Worm (Caenorhabditis elegans) whole organism, L2 larva: ENCODE measurements around the gene pes-5.

ENCODE experiments used
- C34F6.9 ChIP-seq: fragments of 150-350 bp; optimal IDR thresholded peaks from 2 replicates; lab custom pipeline; 2014; ENCODE audit warnings: missing biosample characterization, missing genetic modification characterization
- F13H6.1 ChIP-seq: sonication (generic microtip); optimal IDR thresholded peaks from 2 replicates; lab custom pipeline; 2016; ENCODE audit warnings: missing genetic modification characterization, missing compliant biosample characterization
- Y55F3AM.14 ChIP-seq: fragments of 200-800 bp; sonication (Bioruptor generic); optimal IDR thresholded peaks from 2 replicates; lab custom pipeline; 2018; ENCODE audit warnings: mild to moderate bottlenecking, missing genetic modification characterization, missing compliant biosample characterization
- ZK546.5 ChIP-seq: sonication (generic microtip); optimal IDR thresholded peaks from 2 replicates; lab custom pipeline; 2017; ENCODE audit warnings: missing biosample characterization, missing genetic modification characterization
- alr-1 ChIP-seq: fragments of 150-350 bp; optimal IDR thresholded peaks from 2 replicates; lab custom pipeline; 2014; ENCODE audit warnings: missing biosample characterization, missing genetic modification characterization
- ama-1 ChIP-seq: fragments of 150-350 bp; optimal IDR thresholded peaks from 2 replicates; lab custom pipeline; 2018; ENCODE audit warnings: inconsistent platforms
- blmp-1 ChIP-seq: sonication (generic microtip); optimal IDR thresholded peaks from 2 replicates; lab custom pipeline; 2017; ENCODE audit warnings: missing genetic modification characterization, mild to moderate bottlenecking, missing compliant biosample characterization, antibody characterized with exemption, moderate library complexity; ENCODE audit not compliant: insufficient read depth
- ceh-16 ChIP-seq: fragments of 150-350 bp; optimal IDR thresholded peaks from 2 replicates; lab custom pipeline; 2014; ENCODE audit warnings: missing biosample characterization, missing genetic modification characterization
- dmd-4 ChIP-seq: sonication (generic microtip); optimal IDR thresholded peaks from 2 replicates; lab custom pipeline; 2017; ENCODE audit warnings: missing biosample characterization, missing genetic modification characterization
- egl-27 ChIP-seq: sonication (generic microtip); optimal IDR thresholded peaks from 3 replicates; lab custom pipeline; 2017; ENCODE audit warnings: missing biosample characterization, missing genetic modification reagents, missing genetic modification characterization
- elt-1 ChIP-seq: fragments of 150-350 bp; optimal IDR thresholded peaks from 2 replicates; lab custom pipeline; 2014; ENCODE audit warnings: missing biosample characterization, missing genetic modification characterization
- fos-1 ChIP-seq: fragments of 150-350 bp; optimal IDR thresholded peaks from 2 replicates; lab custom pipeline; 2014; ENCODE audit warnings: missing biosample characterization, missing genetic modification characterization
- gmeb-1 ChIP-seq: fragments of 150-350 bp; optimal IDR thresholded peaks from 2 replicates; lab custom pipeline; 2014; ENCODE audit warnings: missing biosample characterization, missing genetic modification characterization
- lin-11 ChIP-seq: fragments of 150-350 bp; sonication (generic microtip); optimal IDR thresholded peaks from 2 replicates; lab custom pipeline; 2014; ENCODE audit warnings: missing biosample characterization, missing genetic modification characterization, inconsistent platforms, mixed read lengths
- lin-13 ChIP-seq: fragments of 150-350 bp; optimal IDR thresholded peaks from 2 replicates; lab custom pipeline; 2014; ENCODE audit warnings: missing biosample characterization, missing genetic modification reagents, missing genetic modification characterization
- lin-39 ChIP-seq: fragments of 150-350 bp; optimal IDR thresholded peaks from 2 replicates; lab custom pipeline; 2014; ENCODE audit warnings: missing biosample characterization, missing genetic modification reagents, missing genetic modification characterization
- mab-5 ChIP-seq: fragments of 150-350 bp; optimal IDR thresholded peaks from 2 replicates; lab custom pipeline; 2014; ENCODE audit warnings: missing biosample characterization, missing genetic modification characterization
- mbf-1 ChIP-seq: sonication (generic microtip); optimal IDR thresholded peaks from 2 replicates; lab custom pipeline; 2017; ENCODE audit warnings: missing biosample characterization, missing genetic modification characterization
- mdl-1 ChIP-seq, 2 experiments: fragments of 150-350 bp in 1 of 2; sonication (generic microtip) in 1 of 2; optimal IDR thresholded peaks; 2 replicates each; lab custom pipeline; 2017; ENCODE audit warnings: missing biosample characterization in 2 of 2, missing genetic modification characterization in 2 of 2
- nhr-12 ChIP-seq: fragments of 150-350 bp; optimal IDR thresholded peaks from 2 replicates; lab custom pipeline; 2014; ENCODE audit warnings: missing biosample characterization, missing genetic modification characterization
- nhr-129 ChIP-seq: fragments of 150-350 bp; optimal IDR thresholded peaks from 2 replicates; lab custom pipeline; 2014; ENCODE audit warnings: missing biosample characterization, missing genetic modification characterization
- nhr-21 ChIP-seq: fragments of 150-350 bp; optimal IDR thresholded peaks from 2 replicates; lab custom pipeline; 2014; ENCODE audit warnings: missing biosample characterization, missing genetic modification characterization
- nhr-23 ChIP-seq: fragments of 150-350 bp; optimal IDR thresholded peaks from 2 replicates; lab custom pipeline; 2014; ENCODE audit warnings: missing biosample characterization, missing genetic modification reagents, missing genetic modification characterization
- nhr-25 ChIP-seq: fragments of 150-350 bp; sonication (generic microtip); optimal IDR thresholded peaks from 3 replicates; lab custom pipeline; 2014; ENCODE audit warnings: missing biosample characterization, missing genetic modification characterization
- nhr-6 ChIP-seq: fragments of 150-350 bp; optimal IDR thresholded peaks from 2 replicates; lab custom pipeline; 2014; ENCODE audit warnings: missing biosample characterization, missing genetic modification characterization
- nhr-77 ChIP-seq: fragments of 150-350 bp; optimal IDR thresholded peaks from 2 replicates; lab custom pipeline; 2014; ENCODE audit warnings: missing biosample characterization, missing genetic modification characterization
- sma-3 ChIP-seq: sonication (generic microtip); optimal IDR thresholded peaks from 2 replicates; lab custom pipeline; 2016; ENCODE audit warnings: missing genetic modification reagents, missing genetic modification characterization, missing compliant biosample characterization
- sma-9 ChIP-seq, 2 experiments: fragments of 150-350 bp in 1 of 2; sonication (generic microtip) in 1 of 2; optimal IDR thresholded peaks; 2 replicates each; lab custom pipeline; 2014 to 2016; ENCODE audit warnings: missing genetic modification characterization in 2 of 2, mild to moderate bottlenecking in 1 of 2, missing biosample characterization in 1 of 2, missing compliant biosample characterization in 1 of 2, missing genetic modification reagents in 1 of 2, moderate library complexity in 1 of 2
- snpc-4 ChIP-seq: fragments of 150-350 bp; optimal IDR thresholded peaks from 2 replicates; lab custom pipeline; 2014; ENCODE audit warnings: missing biosample characterization, missing genetic modification characterization
- zag-1 ChIP-seq: fragments of 150-350 bp; optimal IDR thresholded peaks from 2 replicates; lab custom pipeline; 2014; ENCODE audit warnings: missing biosample characterization, missing genetic modification characterization
- ztf-11 ChIP-seq: sonication (generic microtip); optimal IDR thresholded peaks from 2 replicates; lab custom pipeline; 2017; ENCODE audit warnings: missing biosample characterization, missing genetic modification characterization
- ztf-4 ChIP-seq: fragments of 150-350 bp; optimal IDR thresholded peaks from 2 replicates; lab custom pipeline; 2014; ENCODE audit warnings: missing biosample characterization, missing genetic modification characterization

pes-5 gene

DNA sequence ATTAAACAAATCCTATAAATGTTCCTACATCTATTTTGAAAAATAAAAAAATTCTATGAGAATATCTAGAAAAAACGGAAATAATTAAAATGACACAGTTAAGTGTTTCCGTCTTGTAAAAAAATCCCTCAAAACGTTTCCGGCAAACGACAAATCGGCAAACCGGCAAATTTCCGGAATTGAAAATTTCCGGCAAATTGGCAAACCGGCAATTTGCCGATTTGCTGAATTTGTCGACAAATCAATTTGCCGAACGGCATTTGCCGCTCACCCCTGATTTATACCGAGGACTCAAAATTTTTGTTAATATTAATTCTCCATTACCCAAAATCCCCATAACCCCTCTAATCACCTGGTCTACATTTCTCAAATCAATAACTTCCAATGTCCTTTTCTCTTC is 23.3 kb upstream of the pes-5 start:
- no peak for TF ChIP-seq sma-3
- TF ChIP-seq, all 48 proteins: peak for 0

DNA sequence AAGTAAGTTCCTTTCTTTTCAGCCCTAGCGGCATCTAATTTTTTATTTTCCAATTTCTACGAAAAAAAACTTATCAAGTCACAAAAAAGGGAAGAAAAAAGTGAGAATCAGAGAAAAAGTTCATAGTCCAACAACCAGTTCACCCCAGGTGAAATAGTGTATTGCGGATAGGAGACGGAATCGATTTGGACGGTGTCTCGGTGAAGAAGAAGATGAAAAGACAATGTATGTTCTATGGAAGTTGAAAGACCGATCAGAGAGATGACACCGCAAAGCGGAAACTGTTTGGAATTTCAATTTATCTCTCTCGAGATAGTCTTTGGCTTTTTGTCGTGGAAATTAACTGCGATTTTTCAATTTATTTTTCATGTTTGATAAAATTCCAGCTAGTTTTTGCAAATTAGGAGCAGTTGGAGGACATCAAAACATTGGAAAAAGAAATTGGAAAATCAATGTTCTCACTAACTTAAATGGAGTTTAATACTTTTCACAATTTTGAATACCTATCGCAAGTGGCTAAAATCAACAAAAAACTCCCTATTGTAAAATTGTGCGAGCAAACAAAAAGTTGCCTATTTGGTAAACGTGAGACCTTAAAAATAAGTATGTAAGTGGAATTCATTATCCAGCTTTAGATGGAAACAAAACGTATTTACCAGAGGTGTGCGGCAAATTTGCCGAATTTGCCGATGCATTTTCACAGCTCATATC is 22.5 kb upstream of the pes-5 start:
- TF ChIP-seq F13H6.1 (tag; lab: Kevin White, UChicago) = no peak
- no peak for TF ChIP-seq ama-1
- peak; percentile 24 for TF ChIP-seq egl-27 (tag; lab: Kevin White, UChicago)
- no peak for TF ChIP-seq lin-11 (tag; lab: Kevin White, UChicago)
- TF ChIP-seq gmeb-1 (tag; lab: Kevin White, UChicago) = no peak
- TF ChIP-seq snpc-4 (tag; lab: Kevin White, UChicago) = no peak
- no peak for TF ChIP-seq fos-1 (tag; lab: Kevin White, UChicago)
- TF ChIP-seq nhr-12 (tag; lab: Kevin White, UChicago) = no peak
- no peak for TF ChIP-seq ztf-4 (tag; lab: Kevin White, UChicago)
- TF ChIP-seq Y55F3AM.14 (GFP tag; lab: Kevin White, UChicago) = no peak
- TF ChIP-seq mbf-1 (tag; lab: Kevin White, UChicago) = no peak
- TF ChIP-seq alr-1 (tag; lab: Kevin White, UChicago) = no peak
- peak in 1 of 2 experiments; percentile 27 for TF ChIP-seq mdl-1 (tag; optimal IDR thresholded peaks at IDR 0.05; lab: Kevin White, UChicago)
- TF ChIP-seq sma-9 (GFP tag; optimal IDR thresholded peaks at IDR 0.05; lab: Kevin White, UChicago) = peak; percentile 86
- no peak for TF ChIP-seq sma-9 (tag; optimal IDR thresholded peaks at IDR 0.05; lab: Kevin White, UChicago)
- peak; percentile 66 for TF ChIP-seq nhr-21 (tag; lab: Kevin White, UChicago)
- no peak for TF ChIP-seq C34F6.9
- TF ChIP-seq mab-5 (tag; lab: Kevin White, UChicago) = no peak
- no peak for TF ChIP-seq elt-1
- no peak for TF ChIP-seq lin-39 (tag; lab: Kevin White, UChicago)
- peak; percentile 27 for TF ChIP-seq sma-3
- no peak for TF ChIP-seq nhr-6 (tag; lab: Kevin White, UChicago)
- TF ChIP-seq ztf-11 (tag; lab: Kevin White, UChicago) = no peak
- TF ChIP-seq nhr-23 (tag; lab: Kevin White, UChicago) = no peak
- peak; percentile 67 for TF ChIP-seq nhr-25 (tag; lab: Kevin White, UChicago)
- no peak for TF ChIP-seq zag-1 (tag; lab: Kevin White, UChicago)
- TF ChIP-seq, all 48 proteins: peak for 6

DNA sequence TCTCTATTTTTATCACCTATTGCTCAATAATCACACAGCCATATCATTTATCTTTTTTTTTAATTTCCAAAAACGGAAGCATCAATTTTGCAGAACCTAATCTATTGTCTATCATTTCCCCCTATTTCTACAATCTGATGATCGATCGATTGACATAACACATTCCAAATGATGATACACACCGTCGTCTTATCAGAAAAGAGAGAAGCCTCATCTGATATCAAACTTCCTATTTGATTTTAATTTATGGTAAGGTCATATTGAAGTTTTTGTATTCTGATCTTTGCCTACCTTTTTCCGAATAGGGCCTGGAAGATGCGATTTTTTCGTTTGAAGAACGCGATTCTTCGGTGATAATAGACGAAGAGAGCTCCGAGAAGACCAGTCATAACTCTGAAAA is 19.8 kb upstream of the pes-5 start:
- TF ChIP-seq nhr-25 (tag; lab: Kevin White, UChicago) = peak; percentile 21
- TF ChIP-seq nhr-21 (tag; lab: Kevin White, UChicago) = peak; percentile 13
- TF ChIP-seq dmd-4 (tag; lab: Kevin White, UChicago) = no peak
- peak; percentile 53 for TF ChIP-seq sma-9 (GFP tag; optimal IDR thresholded peaks at IDR 0.05; lab: Kevin White, UChicago)
- TF ChIP-seq sma-9 (tag; optimal IDR thresholded peaks at IDR 0.05; lab: Kevin White, UChicago) = no peak
- no peak for TF ChIP-seq nhr-129 (tag; lab: Kevin White, UChicago)
- no peak for TF ChIP-seq nhr-23 (tag; lab: Kevin White, UChicago)

DNA sequence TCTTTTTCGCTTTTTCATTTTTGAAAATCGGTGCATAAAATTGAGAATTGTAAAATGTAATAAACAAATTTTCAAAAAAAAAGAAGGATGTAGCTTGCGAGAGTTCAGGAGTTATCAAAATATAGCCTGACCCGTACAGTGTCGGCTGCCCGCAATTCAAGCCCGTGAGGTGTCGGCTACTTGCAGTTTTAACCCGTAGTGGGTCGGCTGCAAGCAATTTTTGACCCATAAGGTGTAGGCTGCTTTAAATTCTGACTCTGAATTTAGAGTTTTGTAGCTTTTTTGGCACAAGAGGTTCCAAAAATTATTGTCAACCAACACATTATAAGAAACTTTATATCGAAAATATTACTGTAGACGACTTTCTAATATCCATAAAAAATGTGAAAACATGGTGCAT is 16.1 kb upstream of the pes-5 start:
- peak; percentile 18 for TF ChIP-seq snpc-4 (tag; lab: Kevin White, UChicago)
- peak; percentile 52 for TF ChIP-seq nhr-21 (tag; lab: Kevin White, UChicago)
- TF ChIP-seq alr-1 (tag; lab: Kevin White, UChicago) = no peak
- peak; percentile 57 for TF ChIP-seq ama-1
- TF ChIP-seq nhr-77 (tag; lab: Kevin White, UChicago) = no peak
- TF ChIP-seq, all 48 proteins: peak for 3

DNA sequence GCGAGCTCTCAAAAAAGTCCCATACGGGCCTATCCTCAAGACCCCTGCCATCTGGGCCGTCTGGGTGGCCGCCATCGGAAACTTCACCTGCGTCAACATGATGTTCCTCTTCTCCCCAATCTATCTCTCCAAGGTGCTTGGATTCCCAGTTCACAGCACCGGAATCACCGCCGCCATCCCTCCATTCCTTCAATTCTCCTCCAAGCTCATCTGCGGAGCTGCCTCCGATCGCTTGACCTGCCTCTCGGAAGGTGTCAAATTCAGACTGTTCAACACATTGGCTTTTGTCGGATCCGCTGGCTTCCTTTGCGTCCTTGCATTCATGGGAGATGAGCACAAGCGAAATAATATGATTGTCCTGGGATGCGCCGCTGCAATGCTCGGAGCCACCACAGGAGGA is 15.2 kb upstream of the pes-5 start:
- TF ChIP-seq ztf-4 (tag; lab: Kevin White, UChicago) (no peak), ztf-11 (tag; lab: Kevin White, UChicago) (no peak), lin-13 (GFP tag; lab: Kevin White, UChicago) (no peak), ZK546.5 (tag; lab: Kevin White, UChicago) (no peak), blmp-1 (tag; lab: Kevin White, UChicago) (no peak), ceh-16 (tag; lab: Kevin White, UChicago) (no peak), gmeb-1 (tag; lab: Kevin White, UChicago) (no peak)
